Fruit fly (Drosophila melanogaster): ENCODE data around the gene Pgant35A.

dm6 chr2L:14372254-14372717 is 13.2 kb downstream of the Pgant35A start:
- TF ChIP-seq Smox (GFP tag; optimal IDR thresholded peaks at IDR 0.05): no peak
- no peak for TF ChIP-seq salr (GFP tag; optimal IDR thresholded peaks at IDR 0.05)
- no peak for TF ChIP-seq vri (GFP tag; optimal IDR thresholded peaks at IDR 0.05)
- TF ChIP-seq net (GFP tag; optimal IDR thresholded peaks at IDR 0.05): no peak
- TF ChIP-seq dsx (GFP tag; optimal IDR thresholded peaks at IDR 0.05; ENCODE audit: poor library complexity, severe bottlenecking): no peak
- TF ChIP-seq CG16779 (tag; optimal IDR thresholded peaks at IDR 0.05): no peak
- TF ChIP-seq Gug (GFP tag; IDR thresholded peaks at IDR 0.05): no peak
- peak; percentile 11 for TF ChIP-seq acj6 (GFP tag; optimal IDR thresholded peaks at IDR 0.05)
- no peak for TF ChIP-seq Eip78C (GFP tag)
- TF ChIP-seq CG6808 (GFP tag; optimal IDR thresholded peaks at IDR 0.05): no peak
- TF ChIP-seq CG1621 (tag; optimal IDR thresholded peaks at IDR 0.05): no peak
